Worm (Caenorhabditis elegans): ENCODE results near the gene E02C12.10.
A peak's percentile ranks its signal among the peaks of the same experiment; 100 is the strongest.

The E02C12.10 gene

ce11 chrV:9343629-9344624 lies 34.3 kb downstream of the E02C12.10 start, which contains the start of gene tos-1 (continued):
- TF ChIP-seq nhr-11 (tag; optimal IDR thresholded peaks at IDR 0.05) (no peak), ztf-16 (tag; optimal IDR thresholded peaks at IDR 0.05) (peak; percentile 93), mec-3 (tag; optimal IDR thresholded peaks at IDR 0.05; ENCODE audit: borderline replicate concordance) (no peak), tbx-2 (tag; optimal IDR thresholded peaks at IDR 0.05) (peak; percentile 99), syd-9 (tag; optimal IDR thresholded peaks at IDR 0.05) (peak; percentile 95), K09A11.1 (tag; optimal IDR thresholded peaks at IDR 0.05; ENCODE audit: insufficient read depth) (peak; percentile 90), hlh-13 (GFP tag; optimal IDR thresholded peaks at IDR 0.05) (peak; percentile 40), zip-5 (tag; optimal IDR thresholded peaks at IDR 0.05) (peak; percentile 12), pag-3 (tag; optimal IDR thresholded peaks at IDR 0.05; ENCODE audit: borderline replicate concordance) (peak; percentile 88), hlh-15 (tag; optimal IDR thresholded peaks at IDR 0.05) (no peak), ceh-48 (tag; optimal IDR thresholded peaks at IDR 0.05) (peak; percentile 94), nfya-1 (tag; optimal IDR thresholded peaks at IDR 0.05) (peak; percentile 93), dve-1 (tag; optimal IDR thresholded peaks at IDR 0.05) (peak; percentile 96), lin-11 (tag; optimal IDR thresholded peaks at IDR 0.05) (peak; percentile 57), nhr-232 (tag; optimal IDR thresholded peaks at IDR 0.05) (peak; percentile 34), rnt-1 (tag; optimal IDR thresholded peaks at IDR 0.05) (peak; percentile 99), ref-2 (tag; optimal IDR thresholded peaks at IDR 0.05) (peak; percentile 100), fkh-10 (GFP tag; optimal IDR thresholded peaks at IDR 0.05) (peak; percentile 67), ceh-19 (GFP tag; optimal IDR thresholded peaks at IDR 0.05) (peak; percentile 87)

DNA sequence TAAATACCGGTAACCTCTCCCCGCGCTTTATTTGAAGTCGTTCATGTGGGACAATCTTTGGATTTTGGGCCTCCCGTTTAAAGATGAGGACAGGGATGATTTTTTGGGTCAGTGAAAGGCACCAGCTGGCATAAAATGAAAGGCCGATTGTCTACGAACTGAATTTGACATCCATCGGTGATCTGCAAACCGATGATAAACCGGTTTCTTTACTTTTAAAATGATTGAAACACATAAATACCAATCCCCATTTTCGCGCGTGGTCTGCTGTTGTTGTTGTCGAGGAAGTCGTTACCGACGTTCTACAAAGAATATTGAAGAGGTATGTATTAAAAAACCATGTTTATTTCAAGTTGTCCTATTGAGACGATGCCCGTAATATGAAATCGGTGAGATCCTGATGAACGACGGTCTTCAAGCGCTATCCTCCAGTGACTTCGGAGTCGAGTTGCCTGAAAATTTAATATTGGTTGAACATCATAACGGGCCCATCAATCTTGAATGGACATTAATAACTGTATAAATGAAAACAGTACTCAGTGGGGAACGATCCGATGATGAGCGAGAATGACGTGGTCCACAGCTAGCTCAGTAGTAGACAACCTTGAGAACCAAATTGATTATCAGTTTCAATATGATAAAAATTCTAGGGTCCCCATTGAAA lies 35.1 kb downstream of the E02C12.10 start:
- TF ChIP-seq madf-2 (tag; optimal IDR thresholded peaks at IDR 0.05) (no peak), hlh-15 (tag; optimal IDR thresholded peaks at IDR 0.05) (no peak), unc-86 (tag; optimal IDR thresholded peaks at IDR 0.05) (no peak), ceh-6 (GFP tag; optimal IDR thresholded peaks at IDR 0.05) (no peak), sdc-2 (tag; optimal IDR thresholded peaks at IDR 0.05) (no peak), npax-4 (tag; optimal IDR thresholded peaks at IDR 0.05) (no peak), nfya-1 (tag; optimal IDR thresholded peaks at IDR 0.05) (no peak), ceh-34 (tag; optimal IDR thresholded peaks at IDR 0.05) (no peak)

- TF ChIP-seq nfya-1 (tag; optimal IDR thresholded peaks at IDR 0.05), result no peak
- peak; percentile 32 for TF ChIP-seq ama-1 (optimal IDR thresholded peaks at IDR 0.05)
- 0 out of 2 replicates have a peak, but pooled peaks have one; percentile 28 for TF ChIP-seq unc-3 (GFP tag; conservative IDR thresholded peaks at IDR 0.05)
- no peak for TF ChIP-seq unc-3 (tag; optimal IDR thresholded peaks at IDR 0.05)
Observed at ce11 chrV:9340318-9340717, 37.9 kb downstream of the E02C12.10 start.

DNA sequence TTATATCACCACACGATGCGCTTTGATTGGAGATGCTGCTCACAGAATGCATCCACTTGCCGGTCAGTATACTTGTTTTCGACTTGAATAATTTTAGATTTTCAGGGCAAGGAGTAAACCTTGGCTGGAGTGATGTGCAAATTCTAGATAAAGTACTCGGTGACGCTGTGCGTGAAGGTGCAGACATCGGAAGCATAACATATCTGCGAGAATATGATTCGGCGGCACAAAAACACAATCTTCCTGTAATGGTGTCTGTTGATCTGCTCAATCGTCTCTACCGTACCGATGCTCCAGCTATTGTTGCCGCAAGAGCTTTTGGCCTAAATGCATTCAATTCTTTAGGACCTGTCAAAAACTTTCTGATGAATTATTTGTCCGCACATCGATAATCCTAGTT lies 39.8 kb downstream of the E02C12.10 start:
- TF ChIP-seq sox-2 (GFP tag; IDR thresholded peaks at IDR 0.05), result no peak
- peak; percentile 83 for TF ChIP-seq ama-1 (optimal IDR thresholded peaks at IDR 0.05)

- TF ChIP-seq pqm-1 (tag; optimal IDR thresholded peaks at IDR 0.05), result no peak
- no peak for TF ChIP-seq pax-1 (tag; optimal IDR thresholded peaks at IDR 0.05)
- no peak for TF ChIP-seq nfya-1 (tag; optimal IDR thresholded peaks at IDR 0.05)
- TF ChIP-seq ets-4 (tag; optimal IDR thresholded peaks at IDR 0.05), result no peak
- TF ChIP-seq pros-1 (tag; optimal IDR thresholded peaks at IDR 0.05), result no peak
- TF ChIP-seq mec-3 (tag; optimal IDR thresholded peaks at IDR 0.05; ENCODE audit: borderline replicate concordance), result no peak
- TF ChIP-seq ceh-19 (GFP tag; optimal IDR thresholded peaks at IDR 0.05), result no peak
- TF ChIP-seq elt-4 (tag; optimal IDR thresholded peaks at IDR 0.05), result no peak
- no peak for TF ChIP-seq ceh-9 (tag; optimal IDR thresholded peaks at IDR 0.05)
- no peak for TF ChIP-seq pha-4 (tag; optimal IDR thresholded peaks at IDR 0.05)
- no peak for TF ChIP-seq odd-2 (tag; optimal IDR thresholded peaks at IDR 0.05)
- no peak for TF ChIP-seq hlh-13 (GFP tag; optimal IDR thresholded peaks at IDR 0.05)
- TF ChIP-seq gmeb-2 (tag; optimal IDR thresholded peaks at IDR 0.05), result no peak
- no peak for TF ChIP-seq dmd-4 (tag; optimal IDR thresholded peaks at IDR 0.05; ENCODE audit: borderline replicate concordance)
- no peak for TF ChIP-seq ceh-22 (tag; optimal IDR thresholded peaks at IDR 0.05)
- no peak for TF ChIP-seq ceh-34 (tag; optimal IDR thresholded peaks at IDR 0.05)
- no peak for TF ChIP-seq madf-2 (tag; optimal IDR thresholded peaks at IDR 0.05)
- TF ChIP-seq tbx-7 (tag; optimal IDR thresholded peaks at IDR 0.05), result no peak
- no peak for TF ChIP-seq syd-9 (tag; optimal IDR thresholded peaks at IDR 0.05)
- no peak for TF ChIP-seq hlh-30 (tag; optimal IDR thresholded peaks at IDR 0.05; ENCODE audit: insufficient read depth)
Observed at ce11 chrV:9336462-9336861, 41.7 kb downstream of the E02C12.10 start, which contains the start of gene coq-6. TSS of gene coq-6 (plus strand) at chrV:9336762.
